Fruit fly (Drosophila melanogaster): ENCODE data around the gene pasha.
A peak's percentile ranks its signal among the peaks of the same experiment; 100 is the strongest.

pasha gene

DNA sequence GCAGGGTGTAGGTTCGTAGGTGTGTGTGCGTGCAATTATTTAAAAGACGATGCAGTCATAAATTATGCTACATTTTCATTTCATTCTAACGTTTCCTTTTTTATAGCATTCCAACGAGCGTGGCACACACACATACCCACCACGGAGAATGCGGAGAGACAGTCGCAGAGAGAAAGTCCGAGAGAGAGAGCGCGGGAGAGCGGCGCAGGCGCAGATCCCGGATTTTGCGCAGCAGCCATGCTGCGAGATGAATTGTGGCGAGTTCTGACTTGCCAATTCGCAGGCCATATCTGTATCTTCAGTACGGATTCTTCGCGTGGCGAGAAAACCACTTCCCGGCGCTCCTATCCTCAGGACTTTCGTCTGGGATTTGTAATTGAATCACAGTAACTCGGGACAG, 4.0 kb downstream of the pasha start, which contains the start of gene kek6:
Gene kek6, plus strand, starts transcription at position 323 of the 400 bp plus-strand sequence.
- TF ChIP-seq toe (GFP tag; optimal IDR thresholded peaks at IDR 0.05) (no peak), tj (GFP tag; optimal IDR thresholded peaks at IDR 0.05) (no peak), Hr96 (GFP tag; optimal IDR thresholded peaks at IDR 0.05) (no peak), CG12768 (GFP tag; optimal IDR thresholded peaks at IDR 0.05) (no peak), pad (GFP tag; optimal IDR thresholded peaks at IDR 0.05) (no peak), ovo (GFP tag; optimal IDR thresholded peaks at IDR 0.05) (no peak), CG5204 (GFP tag; optimal IDR thresholded peaks at IDR 0.05) (no peak)

DNA sequence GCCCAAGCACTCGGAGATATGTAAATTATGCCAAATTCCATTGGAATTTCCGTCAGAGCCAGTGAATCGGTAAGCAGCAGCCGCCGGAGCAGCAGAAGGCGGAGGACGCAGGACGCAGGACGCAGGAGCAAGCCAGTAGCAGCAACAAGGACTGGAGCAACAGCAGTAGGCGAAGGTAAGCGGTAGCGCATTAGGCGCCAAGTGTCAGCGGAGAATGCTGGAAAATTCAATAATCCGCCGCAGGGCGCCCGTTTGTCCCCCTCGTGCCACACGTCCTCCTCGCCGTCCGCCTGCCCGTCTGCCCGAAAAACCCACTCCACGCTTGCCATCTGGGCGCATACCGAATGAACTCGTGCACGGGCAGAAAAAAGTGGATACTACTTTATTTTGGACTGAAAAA, 4.9 kb downstream of the pasha start:
- TF ChIP-seq kay (GFP tag; ENCODE audit: borderline replicate concordance), result no peak
- no peak for TF ChIP-seq Crg-1 (GFP tag; optimal IDR thresholded peaks at IDR 0.05)
- no peak for TF ChIP-seq tj (GFP tag; optimal IDR thresholded peaks at IDR 0.05)
- no peak for TF ChIP-seq Hr96 (GFP tag; optimal IDR thresholded peaks at IDR 0.05)
- TF ChIP-seq CG12768 (GFP tag; optimal IDR thresholded peaks at IDR 0.05), result no peak
- TF ChIP-seq CG7045 (GFP tag; optimal IDR thresholded peaks at IDR 0.05), result no peak
- TF ChIP-seq CG11617 (GFP tag; optimal IDR thresholded peaks at IDR 0.05), result no peak
- TF ChIP-seq cic (GFP tag; optimal IDR thresholded peaks at IDR 0.05), result no peak
- no peak for TF ChIP-seq ovo (GFP tag; optimal IDR thresholded peaks at IDR 0.05)
- TF ChIP-seq CG1620 (GFP tag; optimal IDR thresholded peaks at IDR 0.05), result no peak
- TF ChIP-seq toe (GFP tag; optimal IDR thresholded peaks at IDR 0.05), result no peak
- no peak for TF ChIP-seq CG14711 (tag; optimal IDR thresholded peaks at IDR 0.05)
- no peak for TF ChIP-seq CG7101 (tag; optimal IDR thresholded peaks at IDR 0.05)
- no peak for TF ChIP-seq CG33017 (tag; optimal IDR thresholded peaks at IDR 0.05)
- TF ChIP-seq cnc (optimal IDR thresholded peaks at IDR 0.05), result no peak
- no peak for TF ChIP-seq bab1 (GFP tag; optimal IDR thresholded peaks at IDR 0.05)

DNA sequence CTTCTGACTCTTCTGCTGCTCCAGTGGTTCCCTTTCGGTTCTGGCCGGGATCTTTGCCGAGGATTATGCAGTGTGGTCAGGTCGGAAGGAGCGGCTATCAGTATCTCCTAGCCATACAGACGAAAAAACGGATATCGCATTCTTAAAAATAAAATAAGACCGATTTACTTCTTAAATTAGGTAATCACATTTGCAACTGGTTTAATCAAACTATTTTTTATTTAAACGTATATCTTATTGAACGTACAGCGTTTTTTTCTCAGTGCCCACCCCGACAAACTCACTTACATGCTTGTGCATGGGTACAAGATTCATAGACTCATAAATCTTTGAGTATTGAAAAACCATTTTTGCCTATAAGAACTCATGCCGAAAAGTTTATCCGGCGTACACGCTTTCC, 8.5 kb downstream of the pasha start:
- TF ChIP-seq kay (GFP tag; ENCODE audit: borderline replicate concordance), result no peak
- no peak for TF ChIP-seq toe (GFP tag; optimal IDR thresholded peaks at IDR 0.05)
- no peak for TF ChIP-seq CG14711 (tag; optimal IDR thresholded peaks at IDR 0.05)
- TF ChIP-seq Mnt (GFP tag; optimal IDR thresholded peaks at IDR 0.05), result no peak
- TF ChIP-seq tj (GFP tag; optimal IDR thresholded peaks at IDR 0.05), result no peak
- no peak for TF ChIP-seq bab1 (GFP tag; optimal IDR thresholded peaks at IDR 0.05)
- TF ChIP-seq Clk (GFP tag; optimal IDR thresholded peaks at IDR 0.05), result no peak
- no peak for TF ChIP-seq pad (GFP tag; optimal IDR thresholded peaks at IDR 0.05)
- no peak for TF ChIP-seq cic (GFP tag; optimal IDR thresholded peaks at IDR 0.05)

DNA sequence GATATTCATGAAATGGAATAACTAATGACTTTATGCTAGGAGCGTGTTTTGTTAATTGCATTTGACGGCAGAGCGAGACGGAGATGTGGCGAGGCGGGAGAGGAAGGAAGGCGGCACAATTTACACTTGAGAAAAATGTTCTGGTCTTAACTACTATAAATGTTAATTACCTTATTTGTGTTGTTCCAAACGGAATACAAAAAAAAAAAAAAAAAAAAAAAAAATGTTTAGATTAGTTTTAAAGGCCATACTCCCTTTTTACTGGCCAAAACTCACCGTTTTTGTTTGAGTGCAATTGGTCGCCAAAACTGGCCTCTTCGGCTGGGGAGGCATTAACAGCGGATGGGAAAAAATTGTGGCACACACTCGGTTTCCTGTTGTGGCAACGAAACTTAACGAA, 9.4 kb downstream of the pasha start:
- no peak for TF ChIP-seq Mnt (GFP tag; optimal IDR thresholded peaks at IDR 0.05)
- no peak for TF ChIP-seq cnc (optimal IDR thresholded peaks at IDR 0.05)
- TF ChIP-seq bab1 (GFP tag; optimal IDR thresholded peaks at IDR 0.05), result no peak
- no peak for TF ChIP-seq ovo (GFP tag; optimal IDR thresholded peaks at IDR 0.05)
- no peak for TF ChIP-seq Crg-1 (GFP tag; optimal IDR thresholded peaks at IDR 0.05)
- no peak for TF ChIP-seq kay (GFP tag; ENCODE audit: borderline replicate concordance)
- TF ChIP-seq Clk (GFP tag; optimal IDR thresholded peaks at IDR 0.05), result no peak
- no peak for TF ChIP-seq CG14711 (tag; optimal IDR thresholded peaks at IDR 0.05)
- TF ChIP-seq CG7045 (GFP tag; optimal IDR thresholded peaks at IDR 0.05), result no peak
- TF ChIP-seq CG33017 (tag; optimal IDR thresholded peaks at IDR 0.05), result no peak
- TF ChIP-seq CG11617 (GFP tag; optimal IDR thresholded peaks at IDR 0.05), result no peak
- TF ChIP-seq tj (GFP tag; optimal IDR thresholded peaks at IDR 0.05), result no peak
- TF ChIP-seq CG7101 (tag; optimal IDR thresholded peaks at IDR 0.05), result no peak
- TF ChIP-seq CG5204 (GFP tag; optimal IDR thresholded peaks at IDR 0.05), result no peak

DNA sequence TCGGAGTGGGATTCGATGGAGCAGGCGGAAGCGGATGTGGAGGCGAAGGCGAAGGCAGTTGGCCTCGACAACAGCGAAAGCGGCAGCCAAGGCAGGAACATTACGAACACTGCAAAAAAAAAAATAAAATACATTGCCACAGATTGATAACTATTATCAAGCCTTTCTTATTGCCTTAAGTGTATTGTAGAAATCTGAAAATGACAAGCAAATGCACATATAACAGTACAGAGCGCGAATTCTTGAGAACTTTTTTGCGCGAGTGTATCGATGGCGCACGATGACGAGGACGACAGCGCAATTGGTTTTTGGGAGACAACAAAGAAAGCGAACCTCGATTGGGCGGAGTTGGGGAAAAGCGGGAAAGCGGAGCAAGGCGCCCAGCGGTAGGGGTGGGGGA, 12.6 kb downstream of the pasha start:
- no peak for TF ChIP-seq CG7101 (tag; optimal IDR thresholded peaks at IDR 0.05)
- TF ChIP-seq CG7045 (GFP tag; optimal IDR thresholded peaks at IDR 0.05), result no peak
- TF ChIP-seq Clk (GFP tag; optimal IDR thresholded peaks at IDR 0.05), result no peak
- no peak for TF ChIP-seq bab1 (GFP tag; optimal IDR thresholded peaks at IDR 0.05)
- TF ChIP-seq CG14711 (tag; optimal IDR thresholded peaks at IDR 0.05), result no peak
- TF ChIP-seq Crg-1 (GFP tag; optimal IDR thresholded peaks at IDR 0.05), result no peak
- TF ChIP-seq cic (GFP tag; optimal IDR thresholded peaks at IDR 0.05), result no peak
- no peak for TF ChIP-seq Hr96 (GFP tag; optimal IDR thresholded peaks at IDR 0.05)
- TF ChIP-seq toe (GFP tag; optimal IDR thresholded peaks at IDR 0.05), result no peak
- no peak for TF ChIP-seq CG1620 (GFP tag; optimal IDR thresholded peaks at IDR 0.05)
- no peak for TF ChIP-seq Mnt (GFP tag; optimal IDR thresholded peaks at IDR 0.05)

DNA sequence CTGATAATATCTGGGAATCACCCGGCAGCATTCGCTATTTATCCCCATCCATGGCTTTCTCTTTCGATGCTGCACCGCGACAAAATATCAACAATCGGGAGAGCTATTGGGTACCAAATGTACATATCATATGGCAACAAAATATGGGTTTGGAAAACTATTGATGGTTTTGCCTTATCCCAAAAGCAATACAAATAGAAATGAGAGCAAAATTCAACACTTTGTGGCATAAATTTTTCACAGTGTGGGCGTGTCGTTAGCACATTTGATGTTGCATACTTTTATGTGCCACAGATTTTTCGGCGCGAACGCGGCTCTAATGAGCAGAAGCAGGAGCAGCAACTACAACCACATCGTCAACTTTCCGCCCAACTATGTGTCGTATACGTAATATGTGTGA, 14.5 kb downstream of the pasha start:
- no peak for TF ChIP-seq CG12768 (GFP tag; optimal IDR thresholded peaks at IDR 0.05)
- no peak for TF ChIP-seq Mnt (GFP tag; optimal IDR thresholded peaks at IDR 0.05)
- no peak for TF ChIP-seq CG1620 (GFP tag; optimal IDR thresholded peaks at IDR 0.05)
- no peak for TF ChIP-seq CG7101 (tag; optimal IDR thresholded peaks at IDR 0.05)
- no peak for TF ChIP-seq CG14711 (tag; optimal IDR thresholded peaks at IDR 0.05)
- no peak for TF ChIP-seq kay (GFP tag; ENCODE audit: borderline replicate concordance)
- no peak for TF ChIP-seq Hr96 (GFP tag; optimal IDR thresholded peaks at IDR 0.05)

DNA sequence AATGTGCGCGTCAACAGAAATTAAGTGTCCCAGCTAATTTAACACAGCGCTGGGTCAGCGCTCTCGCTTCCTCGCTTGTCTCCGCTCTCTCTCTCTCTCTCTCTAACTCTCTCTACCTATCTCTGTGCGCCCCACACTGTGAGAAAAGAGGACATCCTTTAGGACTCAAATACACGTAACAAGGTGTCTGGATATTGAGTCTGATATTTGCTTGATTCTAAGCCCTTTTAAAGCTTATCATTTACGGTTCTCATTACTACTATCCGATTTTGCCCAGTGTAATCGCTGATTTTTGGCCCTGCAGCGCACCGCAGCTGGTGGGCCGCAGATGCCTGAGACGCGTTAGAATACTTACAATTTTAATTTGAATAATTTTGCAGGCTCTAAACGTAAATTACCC, 18.7 kb downstream of the pasha start:
- peak; percentile 30 for TF ChIP-seq CG5204 (GFP tag; optimal IDR thresholded peaks at IDR 0.05)
- no peak for TF ChIP-seq Clk (GFP tag; optimal IDR thresholded peaks at IDR 0.05)
- TF ChIP-seq CG12768 (GFP tag; optimal IDR thresholded peaks at IDR 0.05), result no peak
- no peak for TF ChIP-seq cic (GFP tag; optimal IDR thresholded peaks at IDR 0.05)
- TF ChIP-seq tj (GFP tag; optimal IDR thresholded peaks at IDR 0.05), result no peak
- TF ChIP-seq pad (GFP tag; optimal IDR thresholded peaks at IDR 0.05), result no peak
- TF ChIP-seq ovo (GFP tag; optimal IDR thresholded peaks at IDR 0.05), result no peak
- no peak for TF ChIP-seq CG33017 (tag; optimal IDR thresholded peaks at IDR 0.05)

Data from whole organism, adult.